Worm (Caenorhabditis elegans): Measurements from ENCODE around the gene T20F7.1.

- TF ChIP-seq mep-1 (tag; optimal IDR thresholded peaks at IDR 0.05): no peak
- no peak for TF ChIP-seq aly-2 (tag; optimal IDR thresholded peaks at IDR 0.05)
- no peak for TF ChIP-seq fkh-10 (GFP tag; optimal IDR thresholded peaks at IDR 0.05)
- no peak for TF ChIP-seq lir-3 (tag; optimal IDR thresholded peaks at IDR 0.05; ENCODE audit: poor library complexity)
- no peak for TF ChIP-seq Y116A8C.19 (tag; optimal IDR thresholded peaks at IDR 0.05; ENCODE audit: borderline replicate concordance)
- TF ChIP-seq dpl-1 (GFP tag; optimal IDR thresholded peaks at IDR 0.05): no peak
- TF ChIP-seq pax-3 (tag; optimal IDR thresholded peaks at IDR 0.05): no peak
- no peak for TF ChIP-seq nhr-76 (tag; optimal IDR thresholded peaks at IDR 0.05)
- no peak for TF ChIP-seq sup-37 (GFP tag; optimal IDR thresholded peaks at IDR 0.05)
- TF ChIP-seq snpc-4 (tag; optimal IDR thresholded peaks at IDR 0.05): no peak
- no peak for TF ChIP-seq hlh-4 (tag; optimal IDR thresholded peaks at IDR 0.05)
- no peak for TF ChIP-seq ama-1 (optimal IDR thresholded peaks at IDR 0.05)
These were observed 29.8 kb upstream of the T20F7.1 start for ce11 chrX:16842935-16843334.
